Worm (Caenorhabditis elegans): Measurements from ENCODE around the gene C05D9.9.

C05D9.9 gene

ce11 chrX:1094332-1094731 lies 29.7 kb downstream of the C05D9.9 start:
- TF ChIP-seq ceh-43 (GFP tag; optimal IDR thresholded peaks at IDR 0.05): no peak
- TF ChIP-seq drap-1 (GFP tag; optimal IDR thresholded peaks at IDR 0.05): no peak

- TF ChIP-seq flh-1 (GFP tag; optimal IDR thresholded peaks at IDR 0.05) (no peak), unc-39 (tag; optimal IDR thresholded peaks at IDR 0.05) (no peak), elt-3 (tag; optimal IDR thresholded peaks at IDR 0.05) (no peak), mls-2 (tag; optimal IDR thresholded peaks at IDR 0.05) (peak; percentile 71), ces-1 (GFP tag; optimal IDR thresholded peaks at IDR 0.05) (peak; percentile 78), ham-2 (GFP tag; optimal IDR thresholded peaks at IDR 0.05) (peak; percentile 70), nhr-76 (tag; optimal IDR thresholded peaks at IDR 0.05) (no peak), snpc-4 (tag; optimal IDR thresholded peaks at IDR 0.05) (no peak), blmp-1 (tag; optimal IDR thresholded peaks at IDR 0.05) (peak; percentile 54), sem-2 (GFP tag; optimal IDR thresholded peaks at IDR 0.05) (peak; percentile 13), mep-1 (tag; optimal IDR thresholded peaks at IDR 0.05) (peak; percentile 83), elt-1 (tag; optimal IDR thresholded peaks at IDR 0.05; ENCODE audit: borderline replicate concordance, insufficient read depth) (no peak), drap-1 (GFP tag; optimal IDR thresholded peaks at IDR 0.05) (peak; percentile 69), nhr-2 (tag; optimal IDR thresholded peaks at IDR 0.05) (no peak), hlh-1 (tag; optimal IDR thresholded peaks at IDR 0.05) (peak; percentile 90), nhr-12 (tag; optimal IDR thresholded peaks at IDR 0.05) (no peak), unc-62 (GFP tag; optimal IDR thresholded peaks at IDR 0.05) (peak; percentile 99), mab-5 (tag; optimal IDR thresholded peaks at IDR 0.05) (no peak), lin-13 (tag; optimal IDR thresholded peaks at IDR 0.05) (peak; percentile 13), tbx-8 (GFP tag; optimal IDR thresholded peaks at IDR 0.05) (no peak), zip-8 (tag; optimal IDR thresholded peaks at IDR 0.05) (no peak), M03D4.4 (tag; optimal IDR thresholded peaks at IDR 0.05) (peak; percentile 53), lsy-2 (tag; optimal IDR thresholded peaks at IDR 0.05) (peak; percentile 30), sptf-1 (tag; optimal IDR thresholded peaks at IDR 0.05) (peak; percentile 78), nhr-237 (tag; optimal IDR thresholded peaks at IDR 0.05) (peak; percentile 87), lin-32 (GFP tag; optimal IDR thresholded peaks at IDR 0.05) (no peak), ceh-83 (GFP tag; optimal IDR thresholded peaks at IDR 0.05) (no peak), unc-120 (tag; optimal IDR thresholded peaks at IDR 0.05; ENCODE audit: poor library complexity, severe bottlenecking) (peak; percentile 94), pha-4 (tag; optimal IDR thresholded peaks at IDR 0.05) (peak; percentile 93), nhr-28 (tag; optimal IDR thresholded peaks at IDR 0.05) (no peak), ceh-43 (GFP tag; optimal IDR thresholded peaks at IDR 0.05) (no peak), cnd-1 (tag; optimal IDR thresholded peaks at IDR 0.05) (peak; percentile 44), bed-3 (GFP tag; optimal IDR thresholded peaks at IDR 0.05) (no peak), ztf-11 (tag; optimal IDR thresholded peaks at IDR 0.05) (no peak), ceh-39 (tag; optimal IDR thresholded peaks at IDR 0.05) (peak; percentile 26)
Measured at ce11 chrX:1093154-1093553, 30.9 kb downstream of the C05D9.9 start.

DNA sequence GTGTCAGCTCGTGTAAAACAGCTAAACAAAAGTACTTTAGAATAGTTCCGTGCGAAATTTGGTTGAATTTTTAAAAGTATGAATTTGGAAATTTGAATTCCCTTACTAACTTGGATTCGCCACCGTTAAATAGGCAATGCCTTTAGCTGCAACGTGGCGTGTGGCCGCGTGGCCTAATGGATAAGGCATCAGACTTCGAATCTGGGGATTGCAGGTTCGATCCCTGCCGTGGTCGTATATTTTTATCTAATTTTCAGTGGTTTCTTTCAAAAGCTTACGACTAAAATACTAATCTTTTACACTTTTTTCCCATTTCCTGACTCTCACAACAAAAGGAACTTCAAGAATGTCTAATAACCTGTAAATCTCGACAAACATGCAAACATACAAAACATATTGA lies 34.4 kb downstream of the C05D9.9 start:
- TF ChIP-seq unc-120 (tag; optimal IDR thresholded peaks at IDR 0.05; ENCODE audit: poor library complexity, severe bottlenecking) (no peak), mep-1 (tag; optimal IDR thresholded peaks at IDR 0.05) (no peak), elt-3 (tag; optimal IDR thresholded peaks at IDR 0.05) (no peak), unc-62 (GFP tag; optimal IDR thresholded peaks at IDR 0.05) (no peak), lsy-2 (tag; optimal IDR thresholded peaks at IDR 0.05) (no peak), ceh-43 (GFP tag; optimal IDR thresholded peaks at IDR 0.05) (no peak), tbx-8 (GFP tag; optimal IDR thresholded peaks at IDR 0.05) (no peak), unc-39 (tag; optimal IDR thresholded peaks at IDR 0.05) (no peak), lin-13 (tag; optimal IDR thresholded peaks at IDR 0.05) (no peak), drap-1 (GFP tag; optimal IDR thresholded peaks at IDR 0.05) (no peak), M03D4.4 (tag; optimal IDR thresholded peaks at IDR 0.05) (no peak)

ce11 chrX:1089133-1089532 lies 34.9 kb downstream of the C05D9.9 start:
- TF ChIP-seq elt-1 (tag; optimal IDR thresholded peaks at IDR 0.05; ENCODE audit: borderline replicate concordance, insufficient read depth): no peak
- TF ChIP-seq ces-1 (GFP tag; optimal IDR thresholded peaks at IDR 0.05): no peak
- no peak for TF ChIP-seq mep-1 (tag; optimal IDR thresholded peaks at IDR 0.05)
- no peak for TF ChIP-seq ham-2 (GFP tag; optimal IDR thresholded peaks at IDR 0.05)
- no peak for TF ChIP-seq sptf-1 (tag; optimal IDR thresholded peaks at IDR 0.05)
- TF ChIP-seq bed-3 (GFP tag; optimal IDR thresholded peaks at IDR 0.05): no peak
- TF ChIP-seq ztf-11 (tag; optimal IDR thresholded peaks at IDR 0.05): no peak
- TF ChIP-seq ceh-43 (GFP tag; optimal IDR thresholded peaks at IDR 0.05): no peak
- TF ChIP-seq nhr-2 (tag; optimal IDR thresholded peaks at IDR 0.05): no peak
- TF ChIP-seq lin-13 (tag; optimal IDR thresholded peaks at IDR 0.05): no peak
- TF ChIP-seq mls-2 (tag; optimal IDR thresholded peaks at IDR 0.05): no peak
- TF ChIP-seq lsy-2 (tag; optimal IDR thresholded peaks at IDR 0.05): no peak
- no peak for TF ChIP-seq hlh-1 (tag; optimal IDR thresholded peaks at IDR 0.05)
- TF ChIP-seq tbx-8 (GFP tag; optimal IDR thresholded peaks at IDR 0.05): no peak
- no peak for TF ChIP-seq zip-8 (tag; optimal IDR thresholded peaks at IDR 0.05)
- no peak for TF ChIP-seq unc-39 (tag; optimal IDR thresholded peaks at IDR 0.05)

All from whole organism, mixed stage, embryonic.